Fruit fly (Drosophila melanogaster) S2 (cell line): Measurements from ENCODE around the gene bon.

Source experiments
- CG8478 ChIP-seq: fragments of >200 bp; optimal IDR thresholded peaks from 2 replicates; lab custom pipeline; 2018
- CTCF ChIP-seq, 2 experiments: fragments of >200 bp; optimal IDR thresholded peaks; 2 replicates each; lab custom pipeline; 2018

DNA sequence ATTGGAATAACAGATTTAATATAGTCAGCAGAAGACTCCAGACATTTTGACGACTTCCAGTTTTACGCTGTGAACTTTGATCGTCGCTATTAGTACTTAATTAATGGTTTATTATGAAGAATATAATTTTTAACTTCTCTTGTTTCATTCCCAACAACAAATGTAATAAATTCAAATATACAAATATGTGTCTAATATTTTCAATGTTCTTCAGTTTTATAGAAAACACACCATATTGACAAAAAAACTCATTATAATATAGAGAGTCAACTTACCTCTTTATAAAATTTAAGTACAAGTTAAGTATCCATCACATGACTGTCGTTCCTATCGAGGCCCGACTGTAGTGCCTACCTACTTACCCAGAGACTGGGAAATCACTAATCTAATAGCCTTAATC lies 19.6 kb upstream of the bon start:
- no peak for TF ChIP-seq CTCF (optimal IDR thresholded peaks at IDR 0.05; lab: Kevin White, UChicago)
- TF ChIP-seq CG8478 (lab: Kevin White, UChicago) = no peak
